Worm (Caenorhabditis elegans) whole organism, L4 larva: ENCODE results near the gene fbxb-103.

ENCODE experiments used
- Y105C5A.15 ChIP-seq: fragments of 200-800 bp; sonication (Bioruptor generic); IDR thresholded peaks from 2 replicates; pipeline ENCODE4 v1.3.6; 2022; ENCODE audit warnings: missing genetic modification characterization, missing compliant biosample characterization
- aly-2 ChIP-seq: sonication (generic microtip); optimal IDR thresholded peaks from 2 replicates; lab custom pipeline; 2018; ENCODE audit warnings: missing biosample characterization, missing genetic modification characterization
- ceh-82 ChIP-seq: sonication (generic microtip); optimal IDR thresholded peaks from 2 replicates; lab custom pipeline; 2017; ENCODE audit warnings: missing biosample characterization, missing genetic modification characterization
- mep-1 ChIP-seq: fragments of 150-350 bp; sonication (generic microtip); optimal IDR thresholded peaks from 3 replicates; lab custom pipeline; 2014; ENCODE audit warnings: missing biosample characterization, missing genetic modification characterization
- mxl-3 ChIP-seq: fragments of 200-800 bp; sonication (Bioruptor generic); optimal IDR thresholded peaks from 2 replicates; lab custom pipeline; 2018; ENCODE audit warnings: mild to moderate bottlenecking, missing genetic modification characterization, missing compliant biosample characterization
- nhr-76 ChIP-seq: fragments of 150-350 bp; optimal IDR thresholded peaks from 2 replicates; lab custom pipeline; 2014; ENCODE audit warnings: missing biosample characterization, missing genetic modification characterization
- nhr-77 ChIP-seq: fragments of 150-350 bp; optimal IDR thresholded peaks from 2 replicates; lab custom pipeline; 2014; ENCODE audit warnings: missing biosample characterization, missing genetic modification characterization
- skn-1 ChIP-seq: fragments of 150-350 bp; optimal IDR thresholded peaks from 2 replicates; lab custom pipeline; 2014; ENCODE audit warnings: missing biosample characterization, missing genetic modification characterization
- unc-39 ChIP-seq: sonication (generic microtip); optimal IDR thresholded peaks from 2 replicates; lab custom pipeline; 2017; ENCODE audit warnings: missing biosample characterization, missing genetic modification characterization

DNA sequence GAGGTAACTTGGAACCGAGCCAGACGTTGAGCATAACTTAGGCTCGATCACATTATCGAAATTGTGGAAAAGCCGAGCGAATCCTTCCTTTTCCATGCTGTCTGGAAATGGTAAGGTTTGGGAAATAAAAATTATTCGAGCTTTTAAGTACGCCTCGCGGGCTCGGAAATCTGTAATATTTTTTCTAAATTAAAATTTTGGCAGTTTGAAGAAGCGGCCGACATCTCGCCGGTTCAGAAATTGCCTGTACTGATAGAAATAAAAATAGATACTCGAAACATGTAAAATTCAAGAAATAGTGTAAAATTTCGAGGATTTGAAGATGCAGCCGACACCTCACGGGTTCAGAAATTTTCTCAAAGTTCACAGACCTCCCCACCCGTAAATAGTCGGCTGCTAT is 3.8 kb downstream of the fbxb-103 start, which contains the start of gene bcmo-2:
- no peak for TF ChIP-seq aly-2 (tag; lab: Kevin White, UChicago)
- no peak for TF ChIP-seq nhr-77
- TF ChIP-seq skn-1 (tag; lab: Kevin White, UChicago), result no peak
- TF ChIP-seq mep-1, result no peak
- no peak for TF ChIP-seq Y105C5A.15 (GFP tag; lab: Robert Waterston, UW)
- TF ChIP-seq ceh-82, result no peak
- no peak for TF ChIP-seq nhr-76 (tag; lab: Kevin White, UChicago)
- TF ChIP-seq unc-39 (tag; lab: Kevin White, UChicago), result no peak
- no peak for TF ChIP-seq mxl-3 (GFP tag; lab: Kevin White, UChicago)
